Worm (Caenorhabditis elegans) whole organism, L2 larva: ENCODE results near the gene vglu-2.

Experiments used
- ceh-82 ChIP-seq: fragments of 150-350 bp; optimal IDR thresholded peaks from 2 replicates; lab custom pipeline; 2014; ENCODE audit warnings: missing biosample characterization, missing genetic modification characterization
- egl-27 ChIP-seq: sonication (generic microtip); optimal IDR thresholded peaks from 3 replicates; lab custom pipeline; 2017; ENCODE audit warnings: missing biosample characterization, missing genetic modification reagents, missing genetic modification characterization
- nhr-237 ChIP-seq: fragments of 150-350 bp; optimal IDR thresholded peaks from 2 replicates; lab custom pipeline; 2014; ENCODE audit warnings: missing biosample characterization, missing genetic modification characterization
- snpc-4 ChIP-seq: fragments of 150-350 bp; optimal IDR thresholded peaks from 2 replicates; lab custom pipeline; 2014; ENCODE audit warnings: missing biosample characterization, missing genetic modification characterization
- unc-62 ChIP-seq: fragments of 150-350 bp; optimal IDR thresholded peaks from 2 replicates; lab custom pipeline; 2014; ENCODE audit warnings: missing biosample characterization, missing genetic modification reagents, missing genetic modification characterization
- zag-1 ChIP-seq: fragments of 150-350 bp; optimal IDR thresholded peaks from 2 replicates; lab custom pipeline; 2014; ENCODE audit warnings: missing biosample characterization, missing genetic modification characterization
- ztf-11 ChIP-seq: sonication (generic microtip); optimal IDR thresholded peaks from 2 replicates; lab custom pipeline; 2017; ENCODE audit warnings: missing biosample characterization, missing genetic modification characterization

ce11 chrIII:10261256-10261655, 33.7 kb upstream of the vglu-2 start:
- TF ChIP-seq unc-62 (GFP tag; lab: Kevin White, UChicago): no peak
- TF ChIP-seq ceh-82 (tag; lab: Kevin White, UChicago): no peak
- no peak for TF ChIP-seq nhr-237 (tag; lab: Kevin White, UChicago)
- no peak for TF ChIP-seq snpc-4
- no peak for TF ChIP-seq zag-1 (tag; lab: Kevin White, UChicago)
- TF ChIP-seq egl-27 (tag; lab: Kevin White, UChicago): no peak
- no peak for TF ChIP-seq ztf-11
